Worm (Caenorhabditis elegans) whole organism, late embryonic: Measurements from ENCODE around the gene mop-25.2.

Experiments
- C08G9.2 ChIP-seq: sonication (generic microtip); optimal IDR thresholded peaks from 2 replicates; lab custom pipeline; 2016; ENCODE audit warnings: mild to moderate bottlenecking, missing genetic modification characterization, moderate library complexity, missing compliant biosample characterization
- K02D7.2 ChIP-seq: sonication (generic microtip); optimal IDR thresholded peaks from 2 replicates; lab custom pipeline; 2017; ENCODE audit warnings: mild to moderate bottlenecking, missing genetic modification characterization, missing compliant biosample characterization
- K09A11.1 ChIP-seq: sonication (generic microtip); optimal IDR thresholded peaks from 2 replicates; lab custom pipeline; 2017; ENCODE audit warnings: antibody characterized with exemption, mild to moderate bottlenecking, missing genetic modification characterization, missing compliant biosample characterization; ENCODE audit not compliant: insufficient read depth
- T23F11.4 ChIP-seq: fragments of 200-800 bp; sonication (Bioruptor generic); optimal IDR thresholded peaks from 2 replicates; lab custom pipeline; 2018; ENCODE audit warnings: mild to moderate bottlenecking, missing genetic modification characterization, missing compliant biosample characterization
- Y22D7AL.16 ChIP-seq: sonication (generic microtip); optimal IDR thresholded peaks from 2 replicates; lab custom pipeline; 2016; ENCODE audit warnings: missing genetic modification characterization, missing compliant biosample characterization
- ahr-1 ChIP-seq: sonication (generic microtip); optimal IDR thresholded peaks from 2 replicates; lab custom pipeline; 2016; ENCODE audit warnings: missing genetic modification characterization, missing compliant biosample characterization
- ama-1 ChIP-seq: fragments of 150-350 bp; optimal IDR thresholded peaks from 2 replicates; lab custom pipeline; 2014
- ceh-14 ChIP-seq: sonication (generic microtip); optimal IDR thresholded peaks from 2 replicates; lab custom pipeline; 2016; ENCODE audit warnings: missing genotype, missing genetic modification characterization, missing compliant biosample characterization
- ceh-18 ChIP-seq: sonication (generic microtip); optimal IDR thresholded peaks from 2 replicates; lab custom pipeline; 2016; ENCODE audit warnings: missing genetic modification characterization, missing compliant biosample characterization
- ceh-19 ChIP-seq: fragments of 200-800 bp; sonication (Bioruptor generic); optimal IDR thresholded peaks from 2 replicates; lab custom pipeline; 2018; ENCODE audit warnings: mild to moderate bottlenecking, missing genetic modification characterization, missing compliant biosample characterization
- ceh-2 ChIP-seq: sonication (generic microtip); optimal IDR thresholded peaks from 2 replicates; lab custom pipeline; 2016; ENCODE audit warnings: missing genotype, missing genetic modification characterization, missing compliant biosample characterization
- ceh-22 ChIP-seq: sonication (generic microtip); optimal IDR thresholded peaks from 2 replicates; lab custom pipeline; 2017; ENCODE audit warnings: missing biosample characterization, missing genetic modification characterization
- ceh-24 ChIP-seq: sonication (generic microtip); optimal IDR thresholded peaks from 2 replicates; lab custom pipeline; 2016; ENCODE audit warnings: mild to moderate bottlenecking, missing genetic modification characterization, missing compliant biosample characterization
- ceh-31 ChIP-seq: sonication (generic microtip); optimal IDR thresholded peaks from 2 replicates; lab custom pipeline; 2016; ENCODE audit warnings: missing genetic modification characterization, missing compliant biosample characterization
- ceh-34 ChIP-seq: sonication (generic microtip); optimal IDR thresholded peaks from 2 replicates; lab custom pipeline; 2016; ENCODE audit warnings: mild to moderate bottlenecking, missing genetic modification characterization, missing compliant biosample characterization
- ceh-45 ChIP-seq: fragments of 200-800 bp; sonication (Bioruptor generic); IDR thresholded peaks from 2 replicates; pipeline ENCODE4 v1.3.6; 2022; ENCODE audit warnings: missing genetic modification reagents, missing genetic modification characterization, missing compliant biosample characterization
- ceh-6 ChIP-seq: fragments of 200-800 bp; sonication (Bioruptor generic); optimal IDR thresholded peaks from 2 replicates; lab custom pipeline; 2018; ENCODE audit warnings: mild to moderate bottlenecking, missing genetic modification characterization, missing compliant biosample characterization
- ceh-9 ChIP-seq: sonication (generic microtip); optimal IDR thresholded peaks from 2 replicates; lab custom pipeline; 2016; ENCODE audit warnings: mild to moderate bottlenecking, missing genetic modification characterization, inconsistent platforms, missing compliant biosample characterization
- elt-2 ChIP-seq: sonication (generic microtip); optimal IDR thresholded peaks from 2 replicates; lab custom pipeline; 2016; ENCODE audit warnings: missing genetic modification reagents, missing genetic modification characterization, missing compliant biosample characterization
- fax-1 ChIP-seq: sonication (generic microtip); optimal IDR thresholded peaks from 2 replicates; lab custom pipeline; 2016; ENCODE audit warnings: missing genotype, missing genetic modification characterization, missing compliant biosample characterization
- fkh-6 ChIP-seq: sonication (generic microtip); optimal IDR thresholded peaks from 2 replicates; lab custom pipeline; 2016; ENCODE audit warnings: missing genetic modification characterization, missing compliant biosample characterization
- hlh-13 ChIP-seq: fragments of 200-800 bp; sonication (Bioruptor generic); optimal IDR thresholded peaks from 2 replicates; lab custom pipeline; 2018; ENCODE audit warnings: mild to moderate bottlenecking, missing genetic modification characterization, missing compliant biosample characterization
- hlh-30 ChIP-seq: sonication (generic microtip); optimal IDR thresholded peaks from 2 replicates; lab custom pipeline; 2017; ENCODE audit warnings: antibody characterized with exemption, missing genetic modification characterization, missing compliant biosample characterization; ENCODE audit not compliant: insufficient read depth
- hlh-8 ChIP-seq: sonication (generic microtip); optimal IDR thresholded peaks from 2 replicates; lab custom pipeline; 2016; ENCODE audit warnings: missing genotype, missing genetic modification characterization, missing compliant biosample characterization
- lim-6 ChIP-seq: sonication (generic microtip); optimal IDR thresholded peaks from 2 replicates; lab custom pipeline; 2016; ENCODE audit warnings: missing genetic modification characterization, missing compliant biosample characterization
- lin-11 ChIP-seq: fragments of 200-800 bp; sonication (Bioruptor generic); optimal IDR thresholded peaks from 2 replicates; lab custom pipeline; 2018; ENCODE audit warnings: mild to moderate bottlenecking, missing genetic modification characterization, missing compliant biosample characterization
- madf-2 ChIP-seq: sonication (generic microtip); optimal IDR thresholded peaks from 2 replicates; lab custom pipeline; 2017; ENCODE audit warnings: missing genetic modification characterization, missing compliant biosample characterization
- nfya-1 ChIP-seq: sonication (generic microtip); optimal IDR thresholded peaks from 2 replicates; lab custom pipeline; 2017; ENCODE audit warnings: missing genetic modification characterization, mild to moderate bottlenecking, missing compliant biosample characterization, antibody characterized with exemption, moderate library complexity
- nhr-11 ChIP-seq: fragments of 150-350 bp; optimal IDR thresholded peaks from 2 replicates; lab custom pipeline; 2014; ENCODE audit warnings: missing biosample characterization, missing genetic modification characterization
- npax-4 ChIP-seq: sonication (generic microtip); optimal IDR thresholded peaks from 2 replicates; lab custom pipeline; 2016; ENCODE audit warnings: missing genetic modification characterization, missing compliant biosample characterization
- odd-2 ChIP-seq: sonication (generic microtip); optimal IDR thresholded peaks from 2 replicates; lab custom pipeline; 2017; ENCODE audit warnings: antibody characterized with exemption, mild to moderate bottlenecking, missing genetic modification characterization, missing compliant biosample characterization
- pat-9 ChIP-seq: fragments of 200-800 bp; sonication (Bioruptor generic); optimal IDR thresholded peaks from 2 replicates; lab custom pipeline; 2018; ENCODE audit warnings: mild to moderate bottlenecking, missing genetic modification characterization, moderate library complexity, missing compliant biosample characterization
- pqm-1 ChIP-seq: sonication (generic microtip); optimal IDR thresholded peaks from 2 replicates; lab custom pipeline; 2016; ENCODE audit warnings: missing genetic modification characterization, missing compliant biosample characterization
- sdc-2 ChIP-seq: sonication (generic microtip); optimal IDR thresholded peaks from 2 replicates; lab custom pipeline; 2016; ENCODE audit warnings: missing genotype, missing genetic modification characterization, missing compliant biosample characterization
- tbx-2 ChIP-seq: sonication (generic microtip); optimal IDR thresholded peaks from 2 replicates; lab custom pipeline; 2016; ENCODE audit warnings: missing genetic modification characterization, missing compliant biosample characterization
- ttx-3 ChIP-seq: sonication (generic microtip); optimal IDR thresholded peaks from 2 replicates; lab custom pipeline; 2016; ENCODE audit warnings: missing genetic modification reagents, missing genetic modification characterization, missing compliant biosample characterization
- unc-3 ChIP-seq, 2 experiments: fragments of 200-800 bp in 1 of 2; sonication (Bioruptor generic) in 1 of 2; sonication (generic microtip) in 1 of 2; conservative IDR thresholded peaks in 1 of 2; optimal IDR thresholded peaks in 1 of 2; 2 replicates each; pipeline versions ENCODE4 v1.3.6 to Lab custom; 2016 to 2022; ENCODE audit warnings: missing compliant biosample characterization in 2 of 2, missing genetic modification characterization in 2 of 2, missing genetic modification reagents in 1 of 2
- unc-86 ChIP-seq: sonication (generic microtip); optimal IDR thresholded peaks from 2 replicates; lab custom pipeline; 2016; ENCODE audit warnings: missing genetic modification characterization, missing compliant biosample characterization
- zip-5 ChIP-seq: sonication (generic microtip); optimal IDR thresholded peaks from 2 replicates; lab custom pipeline; 2016; ENCODE audit warnings: missing genetic modification characterization, missing compliant biosample characterization

Gene mop-25.2

DNA sequence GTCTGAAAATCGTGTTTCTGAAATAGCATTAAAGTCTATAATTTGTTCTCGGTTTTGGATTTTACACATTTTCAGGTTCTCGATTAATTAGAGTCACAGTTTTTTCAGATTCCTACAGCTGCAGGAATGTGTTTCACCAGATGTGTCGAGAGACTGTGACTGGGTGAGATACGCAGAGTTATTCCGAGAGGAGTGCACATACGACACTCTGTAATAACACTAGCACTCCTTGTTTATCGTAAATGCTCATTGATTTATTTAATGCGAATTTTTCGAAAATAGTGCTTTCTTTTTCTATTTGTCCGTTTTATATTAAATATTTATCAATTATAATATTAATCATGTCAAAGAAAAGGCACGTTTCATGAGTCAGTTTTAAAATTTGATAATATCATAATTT, 36.1 kb downstream of the mop-25.2 start, which contains the start of gene ZK1320.11:
Gene ZK1320.11 (plus strand): TSS at position 243 of the 400 bp plus-strand sequence.
- TF ChIP-seq hlh-8 (tag; lab: Kevin White, UChicago), result peak; percentile 43
- TF ChIP-seq K09A11.1 (tag; lab: Kevin White, UChicago), result no peak

DNA sequence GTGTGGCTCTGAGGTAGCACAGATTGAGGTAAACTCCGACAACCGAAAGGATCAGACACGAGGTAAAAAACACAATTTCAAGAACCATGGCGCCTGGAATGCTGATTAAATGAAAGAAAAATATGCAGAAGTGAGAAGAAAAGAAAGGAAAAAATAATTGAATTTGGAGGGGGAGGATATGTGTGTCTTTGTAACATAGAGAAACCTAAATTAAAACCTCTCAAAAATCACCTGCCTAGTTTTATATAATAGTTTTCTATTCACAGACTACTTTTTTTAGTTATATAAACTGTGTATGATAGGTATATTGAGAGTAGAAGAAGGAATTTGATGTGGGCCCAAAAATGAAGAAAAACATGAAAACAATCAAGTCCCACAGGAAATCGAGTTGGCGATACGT, 37.9 kb downstream of the mop-25.2 start, which contains the start of gene ZK1320.5:
Gene ZK1320.5 (minus strand): TSS at position 101 of the 400 bp plus-strand sequence.
- TF ChIP-seq ceh-14 (tag; lab: Kevin White, UChicago) (no peak), ahr-1 (no peak), npax-4 (tag; lab: Kevin White, UChicago) (no peak), Y22D7AL.16 (no peak), unc-86 (tag; lab: Kevin White, UChicago) (no peak)

DNA sequence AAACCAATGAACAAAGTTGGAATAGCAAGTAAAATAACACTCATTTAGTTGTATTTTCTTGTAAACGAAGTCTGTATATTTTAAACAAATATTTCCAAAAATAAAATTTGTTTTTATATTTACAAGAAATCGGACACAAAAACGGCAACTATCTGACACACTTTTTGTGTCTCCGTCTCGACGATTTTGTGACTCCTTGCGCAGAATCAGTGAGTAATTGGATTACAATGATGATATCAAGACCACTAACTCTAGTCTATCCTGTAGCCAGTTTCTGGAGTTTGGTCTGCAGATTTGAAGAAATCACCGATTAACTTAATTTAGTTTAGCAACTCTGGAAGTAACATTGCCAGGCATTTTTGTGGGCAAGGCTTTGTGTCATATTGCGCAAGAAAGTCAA, 40.7 kb downstream of the mop-25.2 start, which contains the start of gene cyp-13A10:
Gene cyp-13A10 (minus strand): TSS at position 88 of the 400 bp plus-strand sequence.
- TF ChIP-seq madf-2, result no peak
- TF ChIP-seq ceh-19 (GFP tag; lab: Kevin White, UChicago), result no peak
- no peak for TF ChIP-seq unc-3 (GFP tag; conservative IDR thresholded peaks at IDR 0.05; lab: Robert Waterston, UW)
- TF ChIP-seq unc-3 (tag; optimal IDR thresholded peaks at IDR 0.05; lab: Kevin White, UChicago), result no peak
- no peak for TF ChIP-seq hlh-13 (GFP tag; lab: Kevin White, UChicago)
- TF ChIP-seq pat-9 (tag; lab: Kevin White, UChicago), result no peak
- TF ChIP-seq ceh-9 (tag; lab: Kevin White, UChicago), result no peak
- TF ChIP-seq elt-2, result no peak
- no peak for TF ChIP-seq C08G9.2
- TF ChIP-seq odd-2 (tag; lab: Kevin White, UChicago), result no peak
- TF ChIP-seq fax-1 (tag; lab: Kevin White, UChicago), result no peak
- TF ChIP-seq K09A11.1 (tag; lab: Kevin White, UChicago), result no peak
- no peak for TF ChIP-seq nhr-11 (tag; lab: Kevin White, UChicago)
- TF ChIP-seq ceh-34 (tag; lab: Kevin White, UChicago), result no peak
- TF ChIP-seq ceh-45 (GFP tag; lab: Robert Waterston, UW), result no peak
- TF ChIP-seq ttx-3 (tag; lab: Kevin White, UChicago), result no peak
- no peak for TF ChIP-seq lin-11 (tag; lab: Kevin White, UChicago)
- TF ChIP-seq hlh-30, result no peak
- no peak for TF ChIP-seq Y22D7AL.16
- no peak for TF ChIP-seq ceh-22

DNA sequence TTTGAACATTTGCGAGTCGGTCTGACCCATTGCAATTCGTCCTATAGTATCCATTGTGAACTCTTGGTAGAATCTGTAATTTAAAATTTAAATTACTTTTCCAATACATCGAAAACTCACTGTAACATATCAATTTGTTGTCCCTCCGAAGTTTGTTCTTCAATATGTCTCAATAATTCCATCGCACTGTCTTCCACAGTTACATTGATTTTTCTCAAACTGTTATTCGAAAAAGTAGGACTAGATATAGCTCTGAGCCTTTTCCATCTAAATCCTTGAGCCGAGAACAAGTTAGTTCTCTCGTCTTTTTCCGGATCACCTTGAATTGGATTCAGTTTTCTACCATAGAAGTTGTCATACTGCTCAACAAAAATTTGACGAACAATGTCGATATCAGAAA, 41.3 kb downstream of the mop-25.2 start:
- no peak for TF ChIP-seq ceh-14 (tag; lab: Kevin White, UChicago)
- no peak for TF ChIP-seq lim-6 (tag; lab: Kevin White, UChicago)
- TF ChIP-seq ceh-31 (tag; lab: Kevin White, UChicago), result no peak
- TF ChIP-seq odd-2 (tag; lab: Kevin White, UChicago), result no peak

DNA sequence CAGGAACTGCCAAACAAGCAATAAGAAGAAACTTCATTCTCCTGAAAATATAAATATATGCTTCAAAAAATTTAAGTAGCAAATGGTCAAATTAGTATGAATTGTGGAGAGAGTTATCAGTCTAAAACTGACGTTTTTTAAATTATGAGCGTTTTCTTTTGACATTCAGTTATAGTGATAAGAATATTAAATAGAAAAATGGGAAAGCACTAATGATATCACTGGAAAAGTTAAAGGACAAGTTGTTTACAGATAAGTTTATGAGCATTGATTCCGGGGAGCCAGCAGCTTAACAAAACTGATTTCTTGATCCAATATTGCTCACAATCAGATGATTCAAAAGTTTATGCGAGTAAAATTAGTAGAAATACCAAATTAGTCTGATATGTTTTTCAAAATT, 43.1 kb downstream of the mop-25.2 start, which contains the start of gene ZK1320.3:
Gene ZK1320.3 (minus strand): TSS at position 41 of the 400 bp plus-strand sequence.
- TF ChIP-seq fkh-6 (no peak), ceh-24 (tag; lab: Kevin White, UChicago) (no peak), nfya-1 (tag; lab: Kevin White, UChicago) (no peak), sdc-2 (tag; lab: Kevin White, UChicago) (no peak), zip-5 (tag; lab: Kevin White, UChicago) (no peak), Y22D7AL.16 (no peak), unc-86 (tag; lab: Kevin White, UChicago) (no peak), hlh-8 (tag; lab: Kevin White, UChicago) (no peak), ahr-1 (no peak), T23F11.4 (GFP tag; lab: Kevin White, UChicago) (no peak), K02D7.2 (tag; lab: Kevin White, UChicago) (no peak), ceh-2 (tag; lab: Kevin White, UChicago) (no peak), ama-1 (lab: Kevin White, UChicago) (no peak), tbx-2 (no peak), ceh-22 (no peak), lin-11 (tag; lab: Kevin White, UChicago) (no peak), ceh-6 (GFP tag; lab: Kevin White, UChicago) (no peak), pqm-1 (tag; lab: Kevin White, UChicago) (no peak), ceh-18 (tag; lab: Kevin White, UChicago) (no peak), ceh-9 (tag; lab: Kevin White, UChicago) (no peak)
